Worm (Caenorhabditis elegans) whole organism, young adult: Measurements from ENCODE around the gene srab-9.

Experiments
- B0261.1 ChIP-seq: sonication (generic microtip); optimal IDR thresholded peaks from 2 replicates; lab custom pipeline; 2016; ENCODE audit warnings: mild to moderate bottlenecking, missing genetic modification characterization, moderate library complexity, missing compliant biosample characterization
- C06A6.2 ChIP-seq: fragments of 200-800 bp; sonication (Bioruptor generic); conservative IDR thresholded peaks from 2 replicates; pipeline ENCODE4 v1.3.6; 2022; ENCODE audit warnings: missing genetic modification characterization, missing compliant biosample characterization
- F37B4.10 ChIP-seq: fragments of 200-800 bp; sonication (Bioruptor generic); IDR thresholded peaks from 2 replicates; pipeline ENCODE4 v1.3.6; 2022; ENCODE audit warnings: missing genetic modification characterization, missing compliant biosample characterization
- F49E8.2 ChIP-seq: sonication (generic microtip); optimal IDR thresholded peaks from 3 replicates; lab custom pipeline; 2017; ENCODE audit warnings: missing genetic modification characterization, mild to moderate bottlenecking, missing compliant biosample characterization, antibody characterized with exemption, moderate library complexity; ENCODE audit not compliant: insufficient read depth
- F57A8.1 ChIP-seq: fragments of 200-800 bp; sonication (Bioruptor generic); optimal IDR thresholded peaks from 2 replicates; lab custom pipeline; 2018; ENCODE audit warnings: mild to moderate bottlenecking, missing genetic modification characterization, moderate library complexity, missing compliant biosample characterization
- K12H6.12 ChIP-seq: fragments of 200-800 bp; sonication (Bioruptor generic); optimal IDR thresholded peaks from 2 replicates; lab custom pipeline; 2018; ENCODE audit warnings: mild to moderate bottlenecking, missing genetic modification characterization, missing compliant biosample characterization
- T26A5.8 ChIP-seq: sonication (generic microtip); optimal IDR thresholded peaks from 2 replicates; lab custom pipeline; 2016; ENCODE audit warnings: missing genetic modification characterization, missing compliant biosample characterization
- Y53G8AR.9 ChIP-seq: fragments of 200-800 bp; sonication (Bioruptor generic); conservative IDR thresholded peaks from 2 replicates; pipeline ENCODE4 v1.3.6; 2022; ENCODE audit warnings: missing genetic modification reagents, missing genetic modification characterization, missing compliant biosample characterization
- ZK185.1 ChIP-seq: sonication (generic microtip); optimal IDR thresholded peaks from 2 replicates; lab custom pipeline; 2016; ENCODE audit warnings: mild to moderate bottlenecking, missing genetic modification characterization, missing compliant biosample characterization; ENCODE audit not compliant: poor library complexity, severe bottlenecking
- ama-1 ChIP-seq, 3 experiments: fragments of 150-350 bp in 1 of 3; sonication (generic microtip) in 2 of 3; optimal IDR thresholded peaks; 2 replicates each; lab custom pipeline; 2014 to 2018; ENCODE audit warnings: missing biosample characterization in 2 of 3, missing genetic modification characterization in 2 of 3, missing genetic modification reagents in 2 of 3
- ccch-3 ChIP-seq: fragments of 200-800 bp; sonication (Bioruptor generic); optimal IDR thresholded peaks from 2 replicates; lab custom pipeline; 2018; ENCODE audit warnings: mild to moderate bottlenecking, missing genetic modification characterization, missing compliant biosample characterization
- ceh-100 ChIP-seq: fragments of 200-800 bp; sonication (Bioruptor generic); IDR thresholded peaks from 2 replicates; pipeline ENCODE4 v1.3.6; 2022; ENCODE audit warnings: missing genetic modification reagents, missing genetic modification characterization, missing compliant biosample characterization
- ceh-27 ChIP-seq: fragments of 200-800 bp; sonication (Bioruptor generic); optimal IDR thresholded peaks from 2 replicates; lab custom pipeline; 2018; ENCODE audit warnings: mild to moderate bottlenecking, missing genetic modification characterization, moderate library complexity, missing compliant biosample characterization
- ceh-40 ChIP-seq: fragments of 200-800 bp; sonication (Bioruptor generic); IDR thresholded peaks from 2 replicates; pipeline ENCODE4 v1.3.6; 2022; ENCODE audit warnings: missing genetic modification characterization, missing compliant biosample characterization
- ceh-91 ChIP-seq: fragments of 200-800 bp; sonication (Bioruptor generic); IDR thresholded peaks from 2 replicates; pipeline ENCODE4 v1.3.6; 2022; ENCODE audit warnings: missing genetic modification reagents, missing genetic modification characterization, missing compliant biosample characterization
- die-1 ChIP-seq: sonication (generic microtip); optimal IDR thresholded peaks from 2 replicates; lab custom pipeline; 2016; ENCODE audit warnings: missing genotype, mild to moderate bottlenecking, missing genetic modification characterization, missing compliant biosample characterization
- dpff-1 ChIP-seq: sonication (generic microtip); optimal IDR thresholded peaks from 2 replicates; lab custom pipeline; 2017; ENCODE audit warnings: mild to moderate bottlenecking, missing genetic modification characterization, missing compliant biosample characterization
- ekl-4 ChIP-seq: fragments of 200-800 bp; sonication (Bioruptor generic); IDR thresholded peaks from 2 replicates; pipeline ENCODE4 v1.3.6; 2022; ENCODE audit warnings: missing genetic modification reagents, missing genetic modification characterization, missing compliant biosample characterization
- ets-4 ChIP-seq: fragments of 200-800 bp; sonication (Bioruptor generic); optimal IDR thresholded peaks from 2 replicates; lab custom pipeline; 2018; ENCODE audit warnings: mild to moderate bottlenecking, missing genetic modification characterization, missing compliant biosample characterization
- him-1 ChIP-seq: sonication (generic microtip); optimal IDR thresholded peaks from 2 replicates; lab custom pipeline; 2016; ENCODE audit warnings: missing genotype, missing genetic modification reagents, missing genetic modification characterization, missing compliant biosample characterization
- hmg-20 ChIP-seq: fragments of 200-800 bp; sonication (Bioruptor generic); IDR thresholded peaks from 2 replicates; pipeline ENCODE4 v1.3.6; 2022; ENCODE audit warnings: missing genetic modification reagents, missing genetic modification characterization, missing compliant biosample characterization
- hrde-1 ChIP-seq: sonication (generic microtip); optimal IDR thresholded peaks from 2 replicates; lab custom pipeline; 2016; ENCODE audit warnings: missing genetic modification characterization, mild to moderate bottlenecking, missing compliant biosample characterization, moderate library complexity, missing genotype, missing genetic modification reagents, borderline replicate concordance
- lin-26 ChIP-seq: fragments of 200-800 bp; sonication (Bioruptor generic); IDR thresholded peaks from 2 replicates; pipeline ENCODE4 v1.3.6; 2022; ENCODE audit warnings: missing genetic modification reagents, missing genetic modification characterization, missing compliant biosample characterization
- lin-35 ChIP-seq, 3 experiments: fragments of 150-350 bp in 2 of 3; sonication (generic microtip) in 1 of 3; optimal IDR thresholded peaks; 2 replicates each; lab custom pipeline; 2014 to 2018; ENCODE audit warnings: missing biosample characterization in 3 of 3, missing genetic modification characterization in 3 of 3, missing genetic modification reagents in 3 of 3
- lsy-27 ChIP-seq: sonication (generic microtip); optimal IDR thresholded peaks from 2 replicates; lab custom pipeline; 2017; ENCODE audit warnings: missing genetic modification characterization, mild to moderate bottlenecking, missing compliant biosample characterization, antibody characterized with exemption, missing genotype, borderline replicate concordance; ENCODE audit not compliant: insufficient read depth
- madf-8 ChIP-seq: fragments of 200-800 bp; sonication (Bioruptor generic); conservative IDR thresholded peaks from 2 replicates; pipeline ENCODE4 v1.3.6; 2022; ENCODE audit warnings: missing genetic modification reagents, missing genetic modification characterization, missing compliant biosample characterization
- mes-4 ChIP-seq: sonication (generic microtip); optimal IDR thresholded peaks from 2 replicates; lab custom pipeline; 2016; ENCODE audit warnings: missing genotype, missing genetic modification characterization, missing compliant biosample characterization
- mxl-1 ChIP-seq: sonication (generic microtip); optimal IDR thresholded peaks from 2 replicates; lab custom pipeline; 2016; ENCODE audit warnings: missing genetic modification characterization, missing compliant biosample characterization
- nfyb-1 ChIP-seq: fragments of 200-800 bp; sonication (Bioruptor generic); IDR thresholded peaks from 2 replicates; pipeline ENCODE4 v1.3.6; 2022; ENCODE audit warnings: missing genetic modification reagents, missing genetic modification characterization, missing compliant biosample characterization
- nhr-120 ChIP-seq: fragments of 200-800 bp; sonication (Bioruptor generic); IDR thresholded peaks from 2 replicates; pipeline ENCODE4 v1.3.6; 2022; ENCODE audit warnings: missing genetic modification characterization, missing compliant biosample characterization
- nhr-27 ChIP-seq: fragments of 200-800 bp; sonication (Bioruptor generic); optimal IDR thresholded peaks from 2 replicates; lab custom pipeline; 2018; ENCODE audit warnings: mild to moderate bottlenecking, missing genetic modification characterization, moderate library complexity, missing compliant biosample characterization
- nhr-90 ChIP-seq: sonication (generic microtip); optimal IDR thresholded peaks from 2 replicates; lab custom pipeline; 2016; ENCODE audit warnings: missing genotype, mild to moderate bottlenecking, missing genetic modification characterization, missing compliant biosample characterization
- pha-4 ChIP-seq: fragments of 150-350 bp; sonication (generic microtip); optimal IDR thresholded peaks from 2 replicates; lab custom pipeline; 2014; ENCODE audit warnings: missing biosample characterization, missing genetic modification reagents, missing genetic modification characterization
- rec-8 ChIP-seq, 2 experiments: sonication (generic microtip); optimal IDR thresholded peaks; 2 replicates each; lab custom pipeline; 2016; ENCODE audit warnings: mild to moderate bottlenecking in 2 of 2, missing genetic modification characterization in 2 of 2, missing genetic modification reagents in 2 of 2, missing genotype in 2 of 2, missing biosample characterization in 1 of 2, missing compliant biosample characterization in 1 of 2, moderate library complexity in 1 of 2
- rpc-1 ChIP-seq, 2 experiments: fragments of 150-350 bp in 1 of 2; sonication (generic microtip) in 1 of 2; optimal IDR thresholded peaks; 2 replicates each; lab custom pipeline; 2014 to 2018; ENCODE audit warnings: missing biosample characterization in 1 of 2, missing genetic modification characterization in 1 of 2, missing genetic modification reagents in 1 of 2, missing genotype in 1 of 2
- sdz-38 ChIP-seq: sonication (generic microtip); optimal IDR thresholded peaks from 2 replicates; lab custom pipeline; 2016; ENCODE audit warnings: missing genotype, missing genetic modification characterization, missing compliant biosample characterization
- sea-2 ChIP-seq: fragments of 200-800 bp; sonication (Bioruptor generic); IDR thresholded peaks from 2 replicates; pipeline ENCODE4 v1.3.6; 2022; ENCODE audit warnings: missing genetic modification characterization, missing compliant biosample characterization
- snpc-3.4 ChIP-seq: sonication (generic microtip); optimal IDR thresholded peaks from 2 replicates; lab custom pipeline; 2017; ENCODE audit warnings: missing genetic modification characterization, mild to moderate bottlenecking, missing compliant biosample characterization, antibody characterized with exemption, moderate library complexity, missing genotype, missing genetic modification reagents
- unc-130 ChIP-seq: sonication (generic microtip); optimal IDR thresholded peaks from 2 replicates; lab custom pipeline; 2016; ENCODE audit warnings: missing genetic modification reagents, missing genetic modification characterization, missing compliant biosample characterization
- xnd-1 ChIP-seq: sonication (generic microtip); optimal IDR thresholded peaks from 2 replicates; lab custom pipeline; 2016; ENCODE audit warnings: missing genotype, missing genetic modification reagents, missing genetic modification characterization, missing compliant biosample characterization
- zfh-2 ChIP-seq: fragments of 200-800 bp; sonication (Bioruptor generic); conservative IDR thresholded peaks from 2 replicates; pipeline ENCODE4 v1.3.6; 2022; ENCODE audit warnings: missing genetic modification reagents, missing genetic modification characterization, missing compliant biosample characterization
- ztf-22 ChIP-seq: fragments of 200-800 bp; sonication (Bioruptor generic); optimal IDR thresholded peaks from 2 replicates; lab custom pipeline; 2018; ENCODE audit warnings: mild to moderate bottlenecking, missing genetic modification characterization, moderate library complexity, missing compliant biosample characterization
- ztf-6 ChIP-seq: fragments of 200-800 bp; sonication (Bioruptor generic); IDR thresholded peaks from 2 replicates; pipeline ENCODE4 v1.3.6; 2022; ENCODE audit warnings: missing genetic modification reagents, missing genetic modification characterization, missing compliant biosample characterization

Gene srab-9

ce11 chrV:3124912-3125311 lies 16.2 kb downstream of the srab-9 start, which contains the start of gene Y73C8C.12:
TSS of gene Y73C8C.12 (plus strand) at chrV:3125212.
- TF ChIP-seq sdz-38 (no peak), B0261.1 (tag; lab: Kevin White, UChicago) (no peak), ztf-22 (GFP tag; lab: Kevin White, UChicago) (no peak), ceh-100 (GFP tag; lab: Robert Waterston, UW) (no peak), nhr-27 (tag; lab: Kevin White, UChicago) (no peak), rec-8 (tag; optimal IDR thresholded peaks at IDR 0.05; lab: Kevin White, UChicago) (no peak), mes-4 (tag; lab: Kevin White, UChicago) (no peak), K12H6.12 (tag; lab: Kevin White, UChicago) (no peak), dpff-1 (tag; lab: Kevin White, UChicago) (no peak), lsy-27 (no peak), ccch-3 (GFP tag; lab: Kevin White, UChicago) (no peak), him-1 (tag; lab: Kevin White, UChicago) (no peak), nhr-90 (tag; lab: Kevin White, UChicago) (no peak), ekl-4 (no peak), ceh-40 (GFP tag; lab: Robert Waterston, UW) (no peak)

ce11 chrV:3122403-3122802 lies 18.7 kb downstream of the srab-9 start:
- TF ChIP-seq C06A6.2 (GFP tag; lab: Robert Waterston, UW): no peak
- no peak for TF ChIP-seq madf-8 (GFP tag; lab: Robert Waterston, UW)
- TF ChIP-seq ZK185.1 (tag; lab: Kevin White, UChicago): no peak
- no peak for TF ChIP-seq nfyb-1 (GFP tag; lab: Robert Waterston, UW)
- no peak for TF ChIP-seq sea-2 (GFP tag; lab: Robert Waterston, UW)
- TF ChIP-seq ceh-27 (GFP tag; lab: Kevin White, UChicago): no peak
- no peak for TF ChIP-seq rpc-1 (optimal IDR thresholded peaks at IDR 0.05; lab: Kevin White, UChicago)
- TF ChIP-seq rpc-1 (tag; optimal IDR thresholded peaks at IDR 0.05; lab: Kevin White, UChicago): no peak
- TF ChIP-seq F57A8.1 (GFP tag; lab: Kevin White, UChicago): no peak
- no peak for TF ChIP-seq Y53G8AR.9 (GFP tag; lab: Robert Waterston, UW)
- TF ChIP-seq, all 124 proteins: peak for 0

- TF ChIP-seq ceh-91 (GFP tag; lab: Robert Waterston, UW): no peak
- no peak for TF ChIP-seq ets-4 (GFP tag; lab: Kevin White, UChicago)
- TF ChIP-seq pha-4: no peak
- no peak for TF ChIP-seq hmg-20 (GFP tag; lab: Robert Waterston, UW)
- TF ChIP-seq ama-1 (optimal IDR thresholded peaks at IDR 0.05; lab: Kevin White, UChicago): no peak
- TF ChIP-seq ama-1 (GFP tag; optimal IDR thresholded peaks at IDR 0.05; lab: Kevin White, UChicago): no peak
- TF ChIP-seq lin-26 (GFP tag; lab: Robert Waterston, UW): no peak
- TF ChIP-seq F37B4.10: no peak
- no peak for TF ChIP-seq F49E8.2
- TF ChIP-seq die-1 (tag; lab: Kevin White, UChicago): no peak
- TF ChIP-seq mxl-1 (tag; lab: Kevin White, UChicago): no peak
- no peak for TF ChIP-seq hrde-1 (tag; lab: Kevin White, UChicago)
- no peak for TF ChIP-seq lin-35 (GFP tag; optimal IDR thresholded peaks at IDR 0.05; lab: Kevin White, UChicago)
- TF ChIP-seq T26A5.8 (tag; lab: Kevin White, UChicago): no peak
- no peak for TF ChIP-seq ztf-6 (GFP tag; lab: Robert Waterston, UW)
- no peak for TF ChIP-seq xnd-1
- TF ChIP-seq unc-130: no peak
- TF ChIP-seq ekl-4: no peak
- no peak for TF ChIP-seq zfh-2
- no peak for TF ChIP-seq snpc-3.4 (tag; lab: Kevin White, UChicago)
- TF ChIP-seq nhr-120 (GFP tag; lab: Robert Waterston, UW): no peak
Measured at ce11 chrV:3121743-3122142, 19.3 kb downstream of the srab-9 start, which contains the start of gene srt-56. TSS of gene srt-56 (minus strand) at chrV:3121843.
